Worm (Caenorhabditis elegans) whole organism, early embryonic: ENCODE results near the gene T25B6.3.
A peak's percentile ranks its signal among the peaks of the same experiment; 100 is the strongest.

ENCODE experiments used
- B0310.2 ChIP-seq: sonication (generic microtip); optimal IDR thresholded peaks from 2 replicates; lab custom pipeline; 2016; ENCODE audit warnings: mild to moderate bottlenecking, missing genetic modification characterization, missing compliant biosample characterization
- F13C5.2 ChIP-seq: sonication (generic microtip); optimal IDR thresholded peaks from 2 replicates; lab custom pipeline; 2017; ENCODE audit warnings: mild to moderate bottlenecking, missing genetic modification characterization, inconsistent platforms, missing compliant biosample characterization
- aly-1 ChIP-seq: sonication (generic microtip); optimal IDR thresholded peaks from 2 replicates; lab custom pipeline; 2016; ENCODE audit warnings: missing genetic modification characterization, missing compliant biosample characterization
- ama-1 ChIP-seq: fragments of 150-350 bp; optimal IDR thresholded peaks from 2 replicates; lab custom pipeline; 2014
- ceh-13 ChIP-seq: fragments of 200-800 bp; sonication (Bioruptor generic); optimal IDR thresholded peaks from 2 replicates; lab custom pipeline; 2018; ENCODE audit warnings: mild to moderate bottlenecking, missing genetic modification characterization, missing compliant biosample characterization
- ceh-36 ChIP-seq: sonication (generic microtip); optimal IDR thresholded peaks from 2 replicates; lab custom pipeline; 2016; ENCODE audit warnings: missing genetic modification characterization, inconsistent platforms, missing compliant biosample characterization
- ets-7 ChIP-seq: sonication (generic microtip); optimal IDR thresholded peaks from 2 replicates; lab custom pipeline; 2016; ENCODE audit warnings: missing genotype, missing genetic modification characterization, missing compliant biosample characterization
- flt-1 ChIP-seq: fragments of 200-800 bp; sonication (Bioruptor generic); IDR thresholded peaks from 2 replicates; pipeline ENCODE4 v1.3.6; 2022; ENCODE audit warnings: missing genetic modification characterization, missing compliant biosample characterization
- hmbx-1 ChIP-seq: sonication (generic microtip); optimal IDR thresholded peaks from 2 replicates; lab custom pipeline; 2016; ENCODE audit warnings: mild to moderate bottlenecking, missing genetic modification characterization, missing compliant biosample characterization
- hmg-4 ChIP-seq: fragments of 200-800 bp; sonication (Bioruptor generic); optimal IDR thresholded peaks from 2 replicates; lab custom pipeline; 2018; ENCODE audit warnings: mild to moderate bottlenecking, missing genetic modification characterization, missing compliant biosample characterization
- hnd-1 ChIP-seq: sonication (generic microtip); optimal IDR thresholded peaks from 2 replicates; lab custom pipeline; 2016; ENCODE audit warnings: missing genetic modification characterization, missing compliant biosample characterization
- pes-1 ChIP-seq: fragments of 200-800 bp; sonication (Bioruptor generic); IDR thresholded peaks from 2 replicates; pipeline ENCODE4 v1.3.6; 2022; ENCODE audit warnings: missing genetic modification reagents, missing genetic modification characterization, missing compliant biosample characterization
- scrt-1 ChIP-seq: fragments of 200-800 bp; sonication (Bioruptor generic); IDR thresholded peaks from 2 replicates; pipeline ENCODE4 v1.3.6; 2022; ENCODE audit warnings: missing genetic modification characterization, missing compliant biosample characterization
- sea-1 ChIP-seq: fragments of 200-800 bp; sonication (Bioruptor generic); conservative IDR thresholded peaks from 2 replicates; pipeline ENCODE4 v1.3.6; 2022; ENCODE audit warnings: missing genetic modification characterization, missing compliant biosample characterization
- tbx-11 ChIP-seq: fragments of 200-800 bp; sonication (Bioruptor generic); IDR thresholded peaks from 2 replicates; pipeline ENCODE4 v1.3.6; 2022; ENCODE audit warnings: missing genetic modification characterization, missing compliant biosample characterization
- tbx-37 ChIP-seq: fragments of 200-800 bp; sonication (Bioruptor generic); conservative IDR thresholded peaks from 2 replicates; pipeline ENCODE4 v1.3.6; 2022; ENCODE audit warnings: missing genetic modification reagents, missing genetic modification characterization, missing compliant biosample characterization
- tra-4 ChIP-seq: sonication (generic microtip); optimal IDR thresholded peaks from 2 replicates; lab custom pipeline; 2017; ENCODE audit warnings: missing genetic modification characterization, missing compliant biosample characterization

T25B6.3 gene

ce11 chrX:9062523-9062922 is 35.1 kb downstream of the T25B6.3 start, which contains the start of gene F47E1.4:
F47E1.4 (plus strand) TSS chrX:9062823.
- no peak for TF ChIP-seq ama-1 (lab: Kevin White, UChicago)
- TF ChIP-seq hmg-4 (GFP tag; lab: Kevin White, UChicago): no peak
- no peak for TF ChIP-seq sea-1 (GFP tag; lab: Robert Waterston, UW)
- TF ChIP-seq pes-1: no peak
- no peak for TF ChIP-seq tbx-37
- TF ChIP-seq tbx-11 (GFP tag; lab: Robert Waterston, UW): no peak
- no peak for TF ChIP-seq aly-1 (tag; lab: Kevin White, UChicago)
- TF ChIP-seq ets-7: no peak
- no peak for TF ChIP-seq tra-4
- TF ChIP-seq scrt-1 (GFP tag; lab: Robert Waterston, UW): no peak
- no peak for TF ChIP-seq ceh-36
- no peak for TF ChIP-seq hmbx-1 (tag; lab: Kevin White, UChicago)
- TF ChIP-seq B0310.2: no peak

ce11 chrX:9063439-9063838 is 36.0 kb downstream of the T25B6.3 start:
- TF ChIP-seq tra-4: no peak

ce11 chrX:9067230-9067822 is 39.9 kb downstream of the T25B6.3 start:
- no peak for TF ChIP-seq tra-4
- TF ChIP-seq ets-7: no peak
- no peak for TF ChIP-seq F13C5.2 (tag; lab: Kevin White, UChicago)
- no peak for TF ChIP-seq hmbx-1 (tag; lab: Kevin White, UChicago)
- TF ChIP-seq tbx-11 (GFP tag; lab: Robert Waterston, UW): no peak
- no peak for TF ChIP-seq ceh-36
- no peak for TF ChIP-seq hmg-4 (GFP tag; lab: Kevin White, UChicago)
- no peak for TF ChIP-seq aly-1 (tag; lab: Kevin White, UChicago)
- TF ChIP-seq ama-1 (lab: Kevin White, UChicago): no peak
- TF ChIP-seq pes-1: no peak
- TF ChIP-seq sea-1 (GFP tag; lab: Robert Waterston, UW): no peak
- no peak for TF ChIP-seq tbx-37
- TF ChIP-seq flt-1: no peak
- TF ChIP-seq hnd-1 (tag; lab: Kevin White, UChicago): no peak
- TF ChIP-seq ceh-13 (GFP tag; lab: Kevin White, UChicago): no peak

ce11 chrX:9068075-9068474 is 40.7 kb downstream of the T25B6.3 start:
- TF ChIP-seq aly-1 (tag; lab: Kevin White, UChicago) (peak; percentile 18), hmg-4 (GFP tag; lab: Kevin White, UChicago) (peak; percentile 63), tbx-11 (GFP tag; lab: Robert Waterston, UW) (no peak)

ce11 chrX:9069070-9069469 is 41.7 kb downstream of the T25B6.3 start:
- TF ChIP-seq sea-1 (GFP tag; lab: Robert Waterston, UW) (no peak), ceh-13 (GFP tag; lab: Kevin White, UChicago) (no peak), scrt-1 (GFP tag; lab: Robert Waterston, UW) (no peak), aly-1 (tag; lab: Kevin White, UChicago) (no peak), B0310.2 (no peak)

ce11 chrX:9074497-9074896 is 47.1 kb downstream of the T25B6.3 start:
- TF ChIP-seq pes-1: no peak
- TF ChIP-seq ama-1 (lab: Kevin White, UChicago): no peak
- TF ChIP-seq ceh-13 (GFP tag; lab: Kevin White, UChicago): no peak
- no peak for TF ChIP-seq tra-4
- TF ChIP-seq ets-7: no peak
- TF ChIP-seq B0310.2: no peak
- TF ChIP-seq scrt-1 (GFP tag; lab: Robert Waterston, UW): no peak
- no peak for TF ChIP-seq hmg-4 (GFP tag; lab: Kevin White, UChicago)
- TF ChIP-seq tbx-11 (GFP tag; lab: Robert Waterston, UW): no peak
- TF ChIP-seq flt-1: no peak
- TF ChIP-seq hnd-1 (tag; lab: Kevin White, UChicago): no peak
- no peak for TF ChIP-seq hmbx-1 (tag; lab: Kevin White, UChicago)
- no peak for TF ChIP-seq aly-1 (tag; lab: Kevin White, UChicago)
- no peak for TF ChIP-seq sea-1 (GFP tag; lab: Robert Waterston, UW)
- TF ChIP-seq ceh-36: no peak
- TF ChIP-seq F13C5.2 (tag; lab: Kevin White, UChicago): no peak
- TF ChIP-seq tbx-37: no peak

ce11 chrX:9076886-9077285 is 49.5 kb downstream of the T25B6.3 start, which contains the start of gene F47E1.1:
F47E1.1 (plus strand) TSS chrX:9077186.
- TF ChIP-seq sea-1 (GFP tag; lab: Robert Waterston, UW) (no peak), ceh-36 (no peak), aly-1 (tag; lab: Kevin White, UChicago) (no peak), pes-1 (no peak), F13C5.2 (tag; lab: Kevin White, UChicago) (no peak), tra-4 (no peak), scrt-1 (GFP tag; lab: Robert Waterston, UW) (no peak), tbx-37 (no peak), ets-7 (no peak), hnd-1 (tag; lab: Kevin White, UChicago) (no peak), hmbx-1 (tag; lab: Kevin White, UChicago) (no peak), hmg-4 (GFP tag; lab: Kevin White, UChicago) (no peak), flt-1 (no peak)
